Fruit fly (Drosophila melanogaster): Measurements from ENCODE around the gene TyrR.
A peak's percentile ranks its signal among the peaks of the same experiment; 100 is the strongest.

Gene TyrR

DNA sequence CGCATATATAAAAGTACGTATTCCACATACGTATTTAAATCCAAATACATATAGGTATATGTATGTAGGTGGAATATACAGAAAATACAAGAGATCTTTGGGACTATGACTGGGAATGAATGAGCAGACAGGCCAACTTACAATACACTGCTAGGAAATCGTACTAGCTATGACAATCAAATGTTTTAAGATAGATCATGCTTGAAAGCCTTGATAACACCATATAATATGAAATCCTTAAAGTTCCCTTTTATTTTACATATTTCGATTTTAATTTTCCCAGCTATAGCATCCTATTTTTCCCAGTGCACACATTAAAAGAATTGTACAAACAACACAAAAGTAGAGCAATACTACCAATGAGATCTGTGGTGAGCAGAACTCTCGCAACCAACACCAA is 18.4 kb upstream of the TyrR start (continued):
- TF ChIP-seq BtbVII (GFP tag; optimal IDR thresholded peaks at IDR 0.05) (peak; percentile 64), NFAT (GFP tag; IDR thresholded peaks at IDR 0.05) (peak; percentile 92), HmgZ (tag; optimal IDR thresholded peaks at IDR 0.05) (peak; percentile 66), CG11695 (GFP tag; IDR thresholded peaks at IDR 0.05) (peak; percentile 80), Doc2 (GFP tag; IDR thresholded peaks at IDR 0.05) (peak; percentile 39; the same call in 1 of the 2 replicates), psq (GFP tag; optimal IDR thresholded peaks at IDR 0.05) (peak; percentile 2), CG17612 (GFP tag; IDR thresholded peaks at IDR 0.05) (peak; percentile 67), D (optimal IDR thresholded peaks at IDR 0.05) (no peak), D (GFP tag; optimal IDR thresholded peaks at IDR 0.05) (peak; percentile 59), GATAe (GFP tag; conservative IDR thresholded peaks at IDR 0.05) (no peak; the same call in 1 of the 2 replicates), CG18764 (GFP tag; optimal IDR thresholded peaks at IDR 0.05) (peak; percentile 49), CG7839 (tag; optimal IDR thresholded peaks at IDR 0.05) (peak; percentile 90), Mad (GFP tag; optimal IDR thresholded peaks at IDR 0.05) (peak; percentile 33), CG10959 (GFP tag; IDR thresholded peaks at IDR 0.05) (peak; percentile 56), CG11398 (GFP tag; optimal IDR thresholded peaks at IDR 0.05) (peak; percentile 29), schlank (tag; optimal IDR thresholded peaks at IDR 0.05) (peak; percentile 73), nom (GFP tag; optimal IDR thresholded peaks at IDR 0.05) (no peak), Atf6 (GFP tag; IDR thresholded peaks at IDR 0.05) (peak; percentile 84), Pdp1 (GFP tag; optimal IDR thresholded peaks at IDR 0.05) (peak; percentile 81 to 83), CG15479 (GFP tag; optimal IDR thresholded peaks at IDR 0.05) (no peak), zfh1 (GFP tag; IDR thresholded peaks at IDR 0.05) (peak; percentile 80), CG8281 (tag; optimal IDR thresholded peaks at IDR 0.05) (peak; percentile 67), Sry-β (GFP tag; optimal IDR thresholded peaks at IDR 0.05) (no peak), Ada2b (GFP tag; IDR thresholded peaks at IDR 0.05) (peak; percentile 88), Hmx (GFP tag; optimal IDR thresholded peaks at IDR 0.05) (peak; percentile 45), CG6254 (GFP tag; optimal IDR thresholded peaks at IDR 0.05) (peak; percentile 13), CG12744 (GFP tag; optimal IDR thresholded peaks at IDR 0.05) (peak; percentile 42), gfzf (GFP tag; optimal IDR thresholded peaks at IDR 0.05) (no peak), CG12659 (GFP tag; optimal IDR thresholded peaks at IDR 0.05) (peak; percentile 75), CG4282 (GFP tag; optimal IDR thresholded peaks at IDR 0.05) (no peak), lilli (GFP tag; optimal IDR thresholded peaks at IDR 0.05) (peak; percentile 76), CG14014 (GFP tag; IDR thresholded peaks at IDR 0.05) (peak; percentile 74), CG3281 (GFP tag; optimal IDR thresholded peaks at IDR 0.05) (peak; percentile 77), yki (optimal IDR thresholded peaks at IDR 0.05) (no peak), crc (GFP tag; optimal IDR thresholded peaks at IDR 0.05) (peak; percentile 59), kah (GFP tag; optimal IDR thresholded peaks at IDR 0.05) (peak; percentile 81), Meics (GFP tag; optimal IDR thresholded peaks at IDR 0.05) (peak; percentile 83), CHES-1-like (GFP tag; optimal IDR thresholded peaks at IDR 0.05) (peak; percentile 63), bsh (GFP tag; optimal IDR thresholded peaks at IDR 0.05) (peak in 1 of 2 experiments; percentile 81), lab (GFP tag; optimal IDR thresholded peaks at IDR 0.05) (peak; percentile 76), Optix (GFP tag; IDR thresholded peaks at IDR 0.05) (0 out of 3 replicates have a peak, but pooled peaks have one; percentile 43), hbn (GFP tag; IDR thresholded peaks at IDR 0.05; ENCODE audit: partially characterized antibody) (no peak), zf30C (GFP tag; optimal IDR thresholded peaks at IDR 0.05) (peak; percentile 21), CG13296 (GFP tag; optimal IDR thresholded peaks at IDR 0.05) (peak; percentile 80), pfk (GFP tag; optimal IDR thresholded peaks at IDR 0.05) (no peak), her (GFP tag; optimal IDR thresholded peaks at IDR 0.05) (peak; percentile 69), Antp (GFP tag; optimal IDR thresholded peaks at IDR 0.05) (peak; percentile 84), hth (optimal IDR thresholded peaks at IDR 0.05) (no peak), CG15011 (GFP tag; optimal IDR thresholded peaks at IDR 0.05) (peak; percentile 43), zen2 (GFP tag; IDR thresholded peaks at IDR 0.05; ENCODE audit: partially characterized antibody) (no peak), CG1233 (GFP tag; optimal IDR thresholded peaks at IDR 0.05) (peak; percentile 53)

All from whole organism, embryonic.